Worm (Caenorhabditis elegans) whole organism, young adult: ENCODE data around the gene fbn-1.

Source experiments
- B0261.1 ChIP-seq: sonication (generic microtip); optimal IDR thresholded peaks from 2 replicates; lab custom pipeline; 2016; ENCODE audit warnings: mild to moderate bottlenecking, missing genetic modification characterization, moderate library complexity, missing compliant biosample characterization
- D2030.7 ChIP-seq: fragments of 200-800 bp; sonication (Bioruptor generic); IDR thresholded peaks from 2 replicates; pipeline ENCODE4 v1.3.6; 2022; ENCODE audit warnings: missing genetic modification reagents, missing genetic modification characterization, missing compliant biosample characterization
- F37B4.10 ChIP-seq: fragments of 200-800 bp; sonication (Bioruptor generic); IDR thresholded peaks from 2 replicates; pipeline ENCODE4 v1.3.6; 2022; ENCODE audit warnings: missing genetic modification characterization, missing compliant biosample characterization
- F52B5.7 ChIP-seq: sonication (generic microtip); optimal IDR thresholded peaks from 2 replicates; lab custom pipeline; 2016; ENCODE audit warnings: mild to moderate bottlenecking, missing genetic modification characterization, missing compliant biosample characterization
- F57C9.4 ChIP-seq: sonication (generic microtip); optimal IDR thresholded peaks from 2 replicates; lab custom pipeline; 2017; ENCODE audit warnings: mild to moderate bottlenecking, missing genetic modification characterization, missing compliant biosample characterization
- T07F8.4 ChIP-seq: sonication (generic microtip); optimal IDR thresholded peaks from 2 replicates; lab custom pipeline; 2016; ENCODE audit warnings: mild to moderate bottlenecking, missing genetic modification characterization, moderate library complexity, missing compliant biosample characterization
- Y53F4B.3 ChIP-seq: fragments of 200-800 bp; sonication (Bioruptor generic); IDR thresholded peaks from 2 replicates; pipeline ENCODE4 v1.3.6; 2022; ENCODE audit warnings: missing genetic modification reagents, missing genetic modification characterization, missing compliant biosample characterization
- Y56A3A.18 ChIP-seq: fragments of 200-800 bp; sonication (Bioruptor generic); IDR thresholded peaks from 2 replicates; pipeline ENCODE4 v1.3.6; 2022; ENCODE audit warnings: missing genetic modification reagents, missing genetic modification characterization, missing compliant biosample characterization
- Y67H2A.10 ChIP-seq: fragments of 200-800 bp; sonication (Bioruptor generic); conservative IDR thresholded peaks from 2 replicates; pipeline ENCODE4 v1.3.6; 2022; ENCODE audit warnings: missing genetic modification reagents, missing genetic modification characterization, missing compliant biosample characterization
- Y95B8A.8 ChIP-seq: fragments of 200-800 bp; sonication (Bioruptor generic); IDR thresholded peaks from 2 replicates; pipeline ENCODE4 v1.3.6; 2022; ENCODE audit warnings: missing genetic modification reagents, missing genetic modification characterization, missing compliant biosample characterization
- akir-1 ChIP-seq: fragments of 200-800 bp; sonication (Bioruptor generic); optimal IDR thresholded peaks from 2 replicates; lab custom pipeline; 2018; ENCODE audit warnings: mild to moderate bottlenecking, missing genetic modification characterization, moderate library complexity, missing compliant biosample characterization
- ama-1 ChIP-seq, 3 experiments: fragments of 150-350 bp in 1 of 3; sonication (generic microtip) in 2 of 3; optimal IDR thresholded peaks; 2 replicates each; lab custom pipeline; 2014 to 2018; ENCODE audit warnings: missing biosample characterization in 2 of 3, missing genetic modification characterization in 2 of 3, missing genetic modification reagents in 2 of 3
- atf-7 ChIP-seq: sonication (generic microtip); optimal IDR thresholded peaks from 2 replicates; lab custom pipeline; 2017; ENCODE audit warnings: mild to moderate bottlenecking, missing genetic modification characterization, missing compliant biosample characterization
- attf-3 ChIP-seq: fragments of 200-800 bp; sonication (Bioruptor generic); conservative IDR thresholded peaks from 2 replicates; pipeline ENCODE4 v1.3.6; 2022; ENCODE audit warnings: missing genetic modification reagents, missing genetic modification characterization, missing compliant biosample characterization
- attf-5 ChIP-seq: fragments of 200-800 bp; sonication (Bioruptor generic); optimal IDR thresholded peaks from 2 replicates; lab custom pipeline; 2018; ENCODE audit warnings: mild to moderate bottlenecking, missing genetic modification characterization, missing compliant biosample characterization
- ccch-3 ChIP-seq: fragments of 200-800 bp; sonication (Bioruptor generic); optimal IDR thresholded peaks from 2 replicates; lab custom pipeline; 2018; ENCODE audit warnings: mild to moderate bottlenecking, missing genetic modification characterization, missing compliant biosample characterization
- cebp-2 ChIP-seq: fragments of 200-800 bp; sonication (Bioruptor generic); IDR thresholded peaks from 2 replicates; pipeline ENCODE4 v1.3.6; 2022; ENCODE audit warnings: missing genetic modification characterization, missing compliant biosample characterization
- ceh-40 ChIP-seq: fragments of 200-800 bp; sonication (Bioruptor generic); IDR thresholded peaks from 2 replicates; pipeline ENCODE4 v1.3.6; 2022; ENCODE audit warnings: missing genetic modification characterization, missing compliant biosample characterization
- ceh-79 ChIP-seq: sonication (generic microtip); optimal IDR thresholded peaks from 2 replicates; lab custom pipeline; 2017; ENCODE audit warnings: mild to moderate bottlenecking, missing genetic modification characterization, missing compliant biosample characterization
- chd-7 ChIP-seq: sonication (generic microtip); optimal IDR thresholded peaks from 2 replicates; lab custom pipeline; 2016; ENCODE audit warnings: mild to moderate bottlenecking, missing genetic modification characterization, moderate library complexity, missing compliant biosample characterization
- dox-1 ChIP-seq: fragments of 200-800 bp; sonication (Bioruptor generic); IDR thresholded peaks from 2 replicates; pipeline ENCODE4 v1.3.6; 2022; ENCODE audit warnings: missing genetic modification reagents, missing genetic modification characterization, missing compliant biosample characterization
- hmg-20 ChIP-seq: fragments of 200-800 bp; sonication (Bioruptor generic); IDR thresholded peaks from 2 replicates; pipeline ENCODE4 v1.3.6; 2022; ENCODE audit warnings: missing genetic modification reagents, missing genetic modification characterization, missing compliant biosample characterization
- lin-40 ChIP-seq: sonication (generic microtip); optimal IDR thresholded peaks from 2 replicates; lab custom pipeline; 2016; ENCODE audit warnings: missing genetic modification characterization, mild to moderate bottlenecking, missing compliant biosample characterization, missing genotype, missing genetic modification reagents
- lsl-1 ChIP-seq: fragments of 200-800 bp; sonication (Bioruptor generic); optimal IDR thresholded peaks from 2 replicates; lab custom pipeline; 2018; ENCODE audit warnings: mild to moderate bottlenecking, missing genetic modification characterization, moderate library complexity, missing compliant biosample characterization
- madf-10 ChIP-seq: sonication (generic microtip); optimal IDR thresholded peaks from 2 replicates; lab custom pipeline; 2016; ENCODE audit warnings: mild to moderate bottlenecking, missing genetic modification characterization, missing compliant biosample characterization
- nfya-1 ChIP-seq: sonication (generic microtip); optimal IDR thresholded peaks from 2 replicates; lab custom pipeline; 2017; ENCODE audit warnings: antibody characterized with exemption, missing compliant biosample characterization, missing genetic modification characterization, borderline replicate concordance; ENCODE audit not compliant: insufficient read depth
- nhr-179 ChIP-seq: sonication (generic microtip); optimal IDR thresholded peaks from 2 replicates; lab custom pipeline; 2016; ENCODE audit warnings: mild to moderate bottlenecking, missing genetic modification characterization, missing compliant biosample characterization
- nhr-80 ChIP-seq: sonication (generic microtip); optimal IDR thresholded peaks from 2 replicates; lab custom pipeline; 2016; ENCODE audit warnings: missing genetic modification characterization, missing compliant biosample characterization
- pbrm-1 ChIP-seq: fragments of 200-800 bp; sonication (Bioruptor generic); IDR thresholded peaks from 2 replicates; pipeline ENCODE4 v1.3.6; 2022; ENCODE audit warnings: missing genetic modification reagents, missing genetic modification characterization, missing compliant biosample characterization
- rcor-1 ChIP-seq: fragments of 200-800 bp; sonication (Bioruptor generic); IDR thresholded peaks from 2 replicates; pipeline ENCODE4 v1.3.6; 2022; ENCODE audit warnings: missing genetic modification reagents, missing genetic modification characterization, missing compliant biosample characterization
- rec-8 ChIP-seq, 2 experiments: sonication (generic microtip); optimal IDR thresholded peaks; 2 replicates each; lab custom pipeline; 2016; ENCODE audit warnings: mild to moderate bottlenecking in 2 of 2, missing genetic modification characterization in 2 of 2, missing genetic modification reagents in 2 of 2, missing genotype in 2 of 2, missing biosample characterization in 1 of 2, missing compliant biosample characterization in 1 of 2, moderate library complexity in 1 of 2
- snpc-1.3 ChIP-seq: sonication (generic microtip); optimal IDR thresholded peaks from 2 replicates; lab custom pipeline; 2017; ENCODE audit warnings: missing genetic modification characterization, mild to moderate bottlenecking, missing compliant biosample characterization, antibody characterized with exemption, moderate library complexity, missing genotype, missing genetic modification reagents; ENCODE audit not compliant: insufficient read depth
- tbp1 ChIP-seq: fragments of 200-800 bp; sonication (Bioruptor generic); optimal IDR thresholded peaks from 2 replicates; lab custom pipeline; 2018; ENCODE audit warnings: mild to moderate bottlenecking, missing genetic modification characterization, missing compliant biosample characterization
- tbx-9 ChIP-seq: sonication (generic microtip); optimal IDR thresholded peaks from 2 replicates; lab custom pipeline; 2016; ENCODE audit warnings: borderline replicate concordance, missing genetic modification characterization, inconsistent platforms, missing compliant biosample characterization
- tlf-1 ChIP-seq: fragments of 200-800 bp; sonication (Bioruptor generic); optimal IDR thresholded peaks from 2 replicates; lab custom pipeline; 2018; ENCODE audit warnings: mild to moderate bottlenecking, missing genetic modification characterization, missing compliant biosample characterization
- unc-130 ChIP-seq: sonication (generic microtip); optimal IDR thresholded peaks from 2 replicates; lab custom pipeline; 2016; ENCODE audit warnings: missing genetic modification reagents, missing genetic modification characterization, missing compliant biosample characterization
- unc-62 ChIP-seq: fragments of 150-350 bp; optimal IDR thresholded peaks from 2 replicates; lab custom pipeline; 2014; ENCODE audit warnings: missing biosample characterization, missing genetic modification reagents, missing genetic modification characterization
- xnd-1 ChIP-seq: sonication (generic microtip); optimal IDR thresholded peaks from 2 replicates; lab custom pipeline; 2016; ENCODE audit warnings: missing genotype, missing genetic modification reagents, missing genetic modification characterization, missing compliant biosample characterization
- ztf-18 ChIP-seq: sonication (generic microtip); optimal IDR thresholded peaks from 2 replicates; lab custom pipeline; 2016; ENCODE audit warnings: missing genotype, mild to moderate bottlenecking, missing genetic modification characterization, missing compliant biosample characterization
- ztf-22 ChIP-seq: fragments of 200-800 bp; sonication (Bioruptor generic); optimal IDR thresholded peaks from 2 replicates; lab custom pipeline; 2018; ENCODE audit warnings: mild to moderate bottlenecking, missing genetic modification characterization, moderate library complexity, missing compliant biosample characterization
- ztf-25 ChIP-seq: fragments of 200-800 bp; sonication (Bioruptor generic); IDR thresholded peaks from 2 replicates; pipeline ENCODE4 v1.3.6; 2022; ENCODE audit warnings: missing genetic modification reagents, missing genetic modification characterization, missing compliant biosample characterization
- ztf-28 ChIP-seq: fragments of 200-800 bp; sonication (Bioruptor generic); IDR thresholded peaks from 2 replicates; pipeline ENCODE4 v1.3.6; 2022; ENCODE audit warnings: missing genetic modification reagents, missing genetic modification characterization, missing compliant biosample characterization
- ztf-3 ChIP-seq: fragments of 200-800 bp; sonication (Bioruptor generic); optimal IDR thresholded peaks from 2 replicates; lab custom pipeline; 2018; ENCODE audit warnings: mild to moderate bottlenecking, missing genetic modification characterization, missing compliant biosample characterization
- ztf-6 ChIP-seq: fragments of 200-800 bp; sonication (Bioruptor generic); IDR thresholded peaks from 2 replicates; pipeline ENCODE4 v1.3.6; 2022; ENCODE audit warnings: missing genetic modification reagents, missing genetic modification characterization, missing compliant biosample characterization

The fbn-1 gene

DNA sequence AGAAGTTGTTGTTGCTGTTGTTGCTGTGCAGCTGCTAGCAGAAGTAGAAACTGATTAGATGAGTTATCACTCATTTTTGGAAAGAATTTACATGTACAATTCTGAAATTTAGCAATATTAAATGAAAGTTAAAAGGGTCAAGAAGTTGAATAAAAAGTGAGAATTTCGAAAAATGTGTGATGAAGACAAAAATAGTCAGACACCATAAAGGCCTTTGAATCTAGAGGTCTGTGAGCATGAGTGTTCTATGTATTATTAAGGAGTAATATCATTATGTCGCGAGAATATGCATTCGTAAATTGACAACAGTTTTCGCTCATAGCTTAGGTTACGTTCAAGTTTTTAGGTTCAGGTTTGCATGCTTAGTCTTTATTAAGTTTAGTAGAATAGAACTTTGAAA is 30.7 kb downstream of the fbn-1 start, which contains the start of gene baz-2:
Gene baz-2, minus strand, starts transcription at position 101 of the 400 bp plus-strand sequence.
- TF ChIP-seq attf-5 (GFP tag; lab: Kevin White, UChicago): no peak
- no peak for TF ChIP-seq cebp-2 (GFP tag; lab: Robert Waterston, UW)
- no peak for TF ChIP-seq xnd-1
- no peak for TF ChIP-seq ztf-3 (GFP tag; lab: Kevin White, UChicago)

- TF ChIP-seq unc-62 (GFP tag; lab: Kevin White, UChicago) (no peak), rec-8 (tag; optimal IDR thresholded peaks at IDR 0.05; lab: Kevin White, UChicago) (no peak), nfya-1 (no peak), nhr-179 (tag; lab: Kevin White, UChicago) (no peak), chd-7 (tag; lab: Kevin White, UChicago) (no peak), ztf-25 (GFP tag; lab: Robert Waterston, UW) (no peak), attf-3 (GFP tag; lab: Robert Waterston, UW) (no peak), akir-1 (GFP tag; lab: Kevin White, UChicago) (no peak), Y67H2A.10 (GFP tag; lab: Robert Waterston, UW) (no peak), ceh-79 (tag; lab: Kevin White, UChicago) (no peak)
- TF ChIP-seq, all 124 proteins: peak for 0
Measured at ce11 chrIII:7656474-7656873, 31.3 kb downstream of the fbn-1 start, which contains the start of gene ZK783.7. TSS of gene ZK783.7 (plus strand) at chrIII:7656719.

ce11 chrIII:7659440-7659839 is 34.3 kb downstream of the fbn-1 start:
- TF ChIP-seq F57C9.4 (tag; lab: Kevin White, UChicago) (no peak), F52B5.7 (no peak), D2030.7 (GFP tag; lab: Robert Waterston, UW) (no peak), Y56A3A.18 (no peak), madf-10 (peak; percentile 12), F37B4.10 (GFP tag; lab: Robert Waterston, UW) (0 out of 2 replicates have a peak, but pooled peaks have one; percentile 11), ztf-22 (GFP tag; lab: Kevin White, UChicago) (no peak), B0261.1 (tag; lab: Kevin White, UChicago) (no peak), atf-7 (no peak), ztf-18 (tag; lab: Kevin White, UChicago) (peak; percentile 6), ama-1 (optimal IDR thresholded peaks at IDR 0.05; lab: Kevin White, UChicago) (no peak), ama-1 (GFP tag; optimal IDR thresholded peaks at IDR 0.05; lab: Kevin White, UChicago) (no peak), tlf-1 (GFP tag; lab: Kevin White, UChicago) (no peak), lsl-1 (GFP tag; lab: Kevin White, UChicago) (no peak), hmg-20 (GFP tag; lab: Robert Waterston, UW) (no peak), rcor-1 (no peak), Y53F4B.3 (GFP tag; lab: Robert Waterston, UW) (no peak), ztf-28 (no peak), ccch-3 (GFP tag; lab: Kevin White, UChicago) (no peak), nhr-80 (no peak), nfya-1 (no peak), unc-130 (GFP tag; lab: Kevin White, UChicago) (no peak), ceh-79 (tag; lab: Kevin White, UChicago) (no peak), pbrm-1 (GFP tag; lab: Robert Waterston, UW) (no peak), tbx-9 (tag; lab: Kevin White, UChicago) (no peak), akir-1 (GFP tag; lab: Kevin White, UChicago) (no peak), Y95B8A.8 (GFP tag; lab: Robert Waterston, UW) (no peak), ceh-40 (GFP tag; lab: Robert Waterston, UW) (no peak), tbp1 (no peak), lin-40 (tag; lab: Kevin White, UChicago) (no peak), xnd-1 (no peak), Y67H2A.10 (GFP tag; lab: Robert Waterston, UW) (no peak), T07F8.4 (tag; lab: Kevin White, UChicago) (no peak), snpc-1.3 (tag; lab: Kevin White, UChicago) (no peak), ztf-6 (GFP tag; lab: Robert Waterston, UW) (no peak), ztf-25 (GFP tag; lab: Robert Waterston, UW) (no peak), dox-1 (GFP tag; lab: Robert Waterston, UW) (no peak)
